Worm (Caenorhabditis elegans) whole organism, L4 larva: ENCODE data around the gene fbxc-31.

Source experiments
- ceh-82 ChIP-seq: sonication (generic microtip); optimal IDR thresholded peaks from 2 replicates; lab custom pipeline; 2017; ENCODE audit warnings: missing biosample characterization, missing genetic modification characterization
- fkh-10 ChIP-seq: fragments of 150-350 bp; optimal IDR thresholded peaks from 2 replicates; lab custom pipeline; 2014; ENCODE audit warnings: missing biosample characterization, missing genetic modification reagents, missing genetic modification characterization
- lin-13 ChIP-seq: fragments of 150-350 bp; optimal IDR thresholded peaks from 2 replicates; lab custom pipeline; 2014; ENCODE audit warnings: missing biosample characterization, missing genetic modification reagents, missing genetic modification characterization
- nhr-10 ChIP-seq: fragments of 150-350 bp; optimal IDR thresholded peaks from 2 replicates; lab custom pipeline; 2014; ENCODE audit warnings: missing biosample characterization, missing genetic modification characterization
- set-16 ChIP-seq: fragments of 200-800 bp; sonication (Bioruptor generic); IDR thresholded peaks from 2 replicates; pipeline ENCODE4 v1.3.6; 2022; ENCODE audit warnings: missing genetic modification reagents, missing genetic modification characterization, missing compliant biosample characterization
- snpc-4 ChIP-seq: fragments of 150-350 bp; optimal IDR thresholded peaks from 2 replicates; lab custom pipeline; 2014; ENCODE audit warnings: missing biosample characterization, missing genetic modification characterization

ce11 chrII:913222-913722 is 1.5 kb downstream of the fbxc-31 start, which contains the start of gene fbxc-33:
- TF ChIP-seq set-16 (no peak), nhr-10 (tag; lab: Kevin White, UChicago) (no peak), ceh-82 (tag; lab: Kevin White, UChicago) (no peak), snpc-4 (tag; lab: Kevin White, UChicago) (no peak), fkh-10 (no peak), lin-13 (no peak)
